Worm (Caenorhabditis elegans): ENCODE data around the gene C32D5.8.

DNA sequence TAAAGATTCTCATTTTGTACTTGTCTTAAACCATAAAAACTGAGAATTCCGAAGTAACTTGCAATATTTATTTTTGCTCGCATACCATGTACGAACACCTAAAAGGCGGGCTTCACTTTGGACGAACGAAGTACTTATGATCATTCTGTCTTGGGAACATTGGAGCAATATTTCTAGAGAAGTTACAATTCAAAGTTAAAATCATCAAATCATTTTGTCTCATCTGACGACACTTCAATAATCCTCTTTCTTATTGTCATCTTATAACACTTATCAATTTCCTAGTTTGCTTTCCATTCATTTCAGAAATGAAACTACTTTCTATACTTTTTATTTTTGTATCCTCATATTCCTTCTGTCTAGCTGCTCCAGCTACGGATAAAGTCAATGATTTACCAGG, 20.9 kb upstream of the C32D5.8 start, which contains the start of gene ctsa-4.1:
- TF ChIP-seq nhr-12 (tag; optimal IDR thresholded peaks at IDR 0.05) (no peak), nhr-11 (tag; optimal IDR thresholded peaks at IDR 0.05) (no peak), fos-1 (tag; optimal IDR thresholded peaks at IDR 0.05) (no peak), C34F6.9 (tag; optimal IDR thresholded peaks at IDR 0.05) (no peak), blmp-1 (tag; optimal IDR thresholded peaks at IDR 0.05; ENCODE audit: insufficient read depth) (no peak)
